Worm (Caenorhabditis elegans) whole organism, midembryonic: ENCODE data around the gene let-711.

Experiments used
- T22C8.4 ChIP-seq: fragments of 200-800 bp; sonication (Bioruptor generic); IDR thresholded peaks from 2 replicates; pipeline ENCODE4 v1.3.6; 2022; ENCODE audit warnings: missing genetic modification characterization, missing compliant biosample characterization
- cog-1 ChIP-seq: sonication (generic microtip); optimal IDR thresholded peaks from 2 replicates; lab custom pipeline; 2016; ENCODE audit warnings: missing genetic modification characterization, missing compliant biosample characterization
- flt-1 ChIP-seq: fragments of 200-800 bp; sonication (Bioruptor generic); IDR thresholded peaks from 2 replicates; pipeline ENCODE4 v1.3.6; 2022; ENCODE audit warnings: missing genetic modification characterization, missing compliant biosample characterization
- klf-2 ChIP-seq: fragments of 200-800 bp; sonication (Bioruptor generic); conservative IDR thresholded peaks from 2 replicates; pipeline ENCODE4 v1.3.6; 2022; ENCODE audit warnings: missing genetic modification reagents, missing genetic modification characterization, missing compliant biosample characterization
- med-1 ChIP-seq: sonication (generic microtip); optimal IDR thresholded peaks from 2 replicates; lab custom pipeline; 2017; ENCODE audit warnings: missing genetic modification characterization, mild to moderate bottlenecking, missing compliant biosample characterization, antibody characterized with exemption, missing genetic modification reagents; ENCODE audit not compliant: insufficient read depth
- tab-1 ChIP-seq: fragments of 200-800 bp; sonication (Bioruptor generic); IDR thresholded peaks from 2 replicates; pipeline ENCODE4 v1.3.6; 2022; ENCODE audit warnings: missing genetic modification characterization, missing compliant biosample characterization
- ztf-23 ChIP-seq: fragments of 200-800 bp; sonication (Bioruptor generic); IDR thresholded peaks from 2 replicates; pipeline ENCODE4 v1.3.6; 2022; ENCODE audit warnings: missing genetic modification reagents, missing genetic modification characterization, missing compliant biosample characterization
- ztf-29 ChIP-seq: fragments of 200-800 bp; sonication (Bioruptor generic); IDR thresholded peaks from 2 replicates; pipeline ENCODE4 v1.3.6; 2022; ENCODE audit warnings: missing genetic modification reagents, missing genetic modification characterization, missing compliant biosample characterization

ce11 chrIII:6931896-6932295, 14.6 kb upstream of the let-711 start, which contains the start of gene byn-1:
- no peak for TF ChIP-seq ztf-23 (GFP tag; lab: Robert Waterston, UW)
- no peak for TF ChIP-seq klf-2 (GFP tag; lab: Robert Waterston, UW)
- TF ChIP-seq tab-1 (GFP tag; lab: Robert Waterston, UW) = no peak
- TF ChIP-seq T22C8.4 = no peak
- no peak for TF ChIP-seq flt-1 (GFP tag; lab: Robert Waterston, UW)
- TF ChIP-seq med-1 (GFP tag; lab: Kevin White, UChicago) = no peak
- no peak for TF ChIP-seq ztf-29 (GFP tag; lab: Robert Waterston, UW)
- TF ChIP-seq cog-1 (tag; lab: Kevin White, UChicago) = no peak
